Fruit fly (Drosophila melanogaster) whole organism, embryonic: ENCODE measurements around the gene CG12589.

Source experiments
- Ada2b ChIP-seq: fragments of 200-800 bp; sonication (Bioruptor generic); IDR thresholded peaks from 2 replicates; pipeline ENCODE4 v1.3.6; 2022; ENCODE audit warnings: missing biosample characterization, missing genetic modification characterization
- CG10267 ChIP-seq: fragments of 200-800 bp; sonication (Bioruptor generic); optimal IDR thresholded peaks from 2 replicates; lab custom pipeline; 2018; ENCODE audit warnings: missing biosample characterization, mild to moderate bottlenecking, missing genetic modification characterization, moderate library complexity
- CG11456 ChIP-seq: fragments of 200-800 bp; sonication (Bioruptor generic); IDR thresholded peaks from 3 replicates; pipeline ENCODE4 v1.3.6; 2022; ENCODE audit warnings: missing biosample characterization, missing genetic modification characterization
- CG12071 ChIP-seq: fragments of 200-800 bp; sonication (Bioruptor generic); optimal IDR thresholded peaks from 3 replicates; lab custom pipeline; 2018; ENCODE audit warnings: missing biosample characterization, mild to moderate bottlenecking, missing genetic modification characterization
- CG14710 ChIP-seq: fragments of 200-800 bp; sonication (Bioruptor generic); optimal IDR thresholded peaks from 3 replicates; lab custom pipeline; 2019; ENCODE audit warnings: missing biosample characterization, mild to moderate bottlenecking, missing genetic modification characterization, moderate library complexity
- CG1832 ChIP-seq: fragments of 200-800 bp; sonication (Bioruptor generic); optimal IDR thresholded peaks from 2 replicates; lab custom pipeline; 2017; ENCODE audit warnings: missing biosample characterization, mild to moderate bottlenecking, missing genetic modification characterization, inconsistent platforms
- CG2889 ChIP-seq: fragments of 200-800 bp; sonication (Bioruptor generic); IDR thresholded peaks from 3 replicates; pipeline ENCODE4 v1.3.6; 2022; ENCODE audit warnings: missing biosample characterization, missing genetic modification characterization
- CG34422 ChIP-seq: fragments of 200-800 bp; sonication (Bioruptor generic); IDR thresholded peaks from 3 replicates; pipeline ENCODE4 v1.3.6; 2022; ENCODE audit warnings: missing biosample characterization, missing genetic modification characterization
- CG6254 ChIP-seq: fragments of 200-800 bp; sonication (Bioruptor generic); optimal IDR thresholded peaks from 3 replicates; lab custom pipeline; 2017; ENCODE audit warnings: mild to moderate bottlenecking, missing biosample characterization, missing genetic modification reagents, missing genetic modification characterization
- CG7987 ChIP-seq: fragments of 200-800 bp; sonication (Bioruptor generic); optimal IDR thresholded peaks from 2 replicates; lab custom pipeline; 2018; ENCODE audit warnings: missing biosample characterization, mild to moderate bottlenecking, missing genetic modification characterization, moderate library complexity
- Doc3 ChIP-seq: fragments of 200-800 bp; sonication (Bioruptor generic); IDR thresholded peaks from 3 replicates; pipeline ENCODE4 v1.3.6; 2022; ENCODE audit warnings: missing biosample characterization, missing genetic modification characterization; ENCODE audit not compliant: partially characterized antibody
- Ets65A ChIP-seq: fragments of 200-800 bp; sonication (Bioruptor generic); peaks from one replicate; lab custom pipeline; 2016; ENCODE audit warnings: missing biosample characterization, missing genetic modification characterization
- HLH4C ChIP-seq: fragments of 200-800 bp; sonication (Bioruptor generic); IDR thresholded peaks from 3 replicates; pipeline ENCODE4 v1.3.6; 2022; ENCODE audit warnings: missing biosample characterization, missing genetic modification characterization; ENCODE audit not compliant: partially characterized antibody
- Hr51 ChIP-seq, 2 experiments: fragments of 200-800 bp; sonication (Bioruptor generic); optimal IDR thresholded peaks; 2 replicates in 1 of 2; 3 replicates in 1 of 2; lab custom pipeline; 2016 to 2018; ENCODE audit warnings: missing biosample characterization in 2 of 2, missing genetic modification characterization in 2 of 2, mild to moderate bottlenecking in 1 of 2, moderate library complexity in 1 of 2
- Hr78 ChIP-seq, 2 experiments: fragments of 200-800 bp in 1 of 2; fragments of >200 bp in 1 of 2; sonication (Bioruptor generic) in 1 of 2; optimal IDR thresholded peaks; 2 replicates each; lab custom pipeline; 2017 to 2019; ENCODE audit warnings: missing biosample characterization in 2 of 2, missing genetic modification characterization in 2 of 2, mild to moderate bottlenecking in 1 of 2, moderate library complexity in 1 of 2
- MBD-R2 ChIP-seq: fragments of 200-800 bp; sonication (Bioruptor generic); IDR thresholded peaks from 2 replicates; pipeline ENCODE4 v1.3.6; 2022; ENCODE audit warnings: missing biosample characterization, missing genetic modification characterization
- bigmax ChIP-seq: fragments of 200-800 bp; sonication (Bioruptor generic); optimal IDR thresholded peaks from 2 replicates; lab custom pipeline; 2018; ENCODE audit warnings: missing biosample characterization, mild to moderate bottlenecking, missing genetic modification characterization
- cato ChIP-seq: fragments of 200-800 bp; sonication (Bioruptor generic); optimal IDR thresholded peaks from 2 replicates; lab custom pipeline; 2016; ENCODE audit warnings: missing biosample characterization, missing genetic modification characterization, borderline replicate concordance
- da ChIP-seq: fragments of 200-800 bp; sonication (Bioruptor generic); optimal IDR thresholded peaks from 2 replicates; lab custom pipeline; 2016; ENCODE audit warnings: missing biosample characterization, missing genetic modification characterization
- dm ChIP-seq: fragments of 200-800 bp; sonication (Bioruptor generic); optimal IDR thresholded peaks from 3 replicates; lab custom pipeline; 2016; ENCODE audit warnings: missing biosample characterization, missing genetic modification characterization
- fru ChIP-seq: fragments of >200 bp; optimal IDR thresholded peaks from 2 replicates; lab custom pipeline; 2017
- jigr1 ChIP-seq: fragments of 200-800 bp; sonication (Bioruptor generic); IDR thresholded peaks from 3 replicates; pipeline ENCODE4 v1.3.6; 2022; ENCODE audit warnings: missing biosample characterization, missing genetic modification characterization
- kni ChIP-seq: fragments of 200-800 bp; sonication (Bioruptor generic); optimal IDR thresholded peaks from 3 replicates; lab custom pipeline; 2017; ENCODE audit warnings: mild to moderate bottlenecking, missing biosample characterization, missing genetic modification reagents, missing genetic modification characterization
- nmo ChIP-seq: fragments of 200-800 bp; sonication (Bioruptor generic); optimal IDR thresholded peaks from 2 replicates; lab custom pipeline; 2018; ENCODE audit warnings: missing biosample characterization, mild to moderate bottlenecking, missing genetic modification characterization, moderate library complexity
- salm ChIP-seq: fragments of 200-800 bp; sonication (Bioruptor generic); optimal IDR thresholded peaks from 2 replicates; lab custom pipeline; 2018; ENCODE audit warnings: missing biosample characterization, mild to moderate bottlenecking, missing genetic modification characterization
- sens ChIP-seq: fragments of 200-800 bp; sonication (Bioruptor generic); peaks from one replicate; lab custom pipeline; 2016; ENCODE audit warnings: missing biosample characterization, missing genetic modification characterization
- slp2 ChIP-seq: fragments of 200-800 bp; sonication (Bioruptor generic); optimal IDR thresholded peaks from 2 replicates; lab custom pipeline; 2016; ENCODE audit warnings: missing biosample characterization, missing genetic modification characterization

The CG12589 gene

DNA sequence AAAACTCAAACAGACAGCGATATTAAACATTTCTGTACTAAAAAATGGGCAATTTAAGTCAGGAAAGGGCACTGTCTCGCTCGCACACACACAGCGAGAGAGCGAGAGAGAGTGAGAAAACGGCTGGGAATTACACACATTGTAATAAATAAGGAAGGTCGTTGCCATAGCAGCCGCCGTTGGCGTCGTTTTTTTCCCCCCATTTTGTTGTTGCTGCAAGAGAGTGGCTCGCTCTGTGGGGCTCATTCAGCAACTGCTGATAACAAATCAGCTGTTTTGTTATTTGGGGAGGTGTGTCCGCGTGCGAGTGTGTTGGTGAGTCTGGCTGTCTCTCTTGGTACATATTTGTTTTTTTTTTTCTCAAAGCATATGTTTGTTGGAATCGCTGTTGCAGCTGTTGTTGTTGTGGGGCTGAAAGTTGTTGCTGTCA is 50.9 kb downstream of the CG12589 start (continued):
- no peak for TF ChIP-seq CG11456
- TF ChIP-seq bigmax (GFP tag; lab: Kevin White, UChicago), result no peak
- TF ChIP-seq Doc3 (GFP tag; lab: Robert Waterston, UW), result no peak
- no peak for TF ChIP-seq CG34422
- peak; percentile 76 for TF ChIP-seq kni (GFP tag; lab: Kevin White, UChicago)
- peak; percentile 71 for TF ChIP-seq CG7987 (GFP tag; lab: Kevin White, UChicago)
- TF ChIP-seq cato, result peak; percentile 4
- TF ChIP-seq Ets65A, result peak; percentile 28
- TF ChIP-seq nmo (GFP tag; lab: Kevin White, UChicago), result no peak
- no peak for TF ChIP-seq slp2 (GFP tag; lab: Kevin White, UChicago)
- peak; percentile 71 for TF ChIP-seq CG12071 (GFP tag; lab: Kevin White, UChicago)
- TF ChIP-seq dm (GFP tag; lab: Kevin White, UChicago), result no peak
- TF ChIP-seq MBD-R2 (GFP tag; lab: Robert Waterston, UW), result no peak
- peak in 1 of 2 experiments; percentile 4 for TF ChIP-seq Hr78 (GFP tag; optimal IDR thresholded peaks at IDR 0.05; lab: Kevin White, UChicago)
- no peak for TF ChIP-seq CG2889
- no peak for TF ChIP-seq Hr51 (GFP tag; optimal IDR thresholded peaks at IDR 0.05; lab: Kevin White, UChicago)
- TF ChIP-seq CG14710 (tag; lab: Kevin White, UChicago), result peak; percentile 35
- no peak for TF ChIP-seq CG10267 (tag; lab: Kevin White, UChicago)
- peak; percentile 94 for TF ChIP-seq sens (GFP tag; lab: Kevin White, UChicago)
- TF ChIP-seq CG6254 (GFP tag; lab: Kevin White, UChicago), result peak; percentile 63
- TF ChIP-seq jigr1 (GFP tag; lab: Robert Waterston, UW), result no peak
- peak; percentile 9 for TF ChIP-seq salm (tag; lab: Kevin White, UChicago)
- peak; percentile 42 for TF ChIP-seq da
- TF ChIP-seq CG1832 (GFP tag; lab: Kevin White, UChicago), result peak; percentile 79
- no peak for TF ChIP-seq HLH4C
- TF ChIP-seq fru (lab: Kevin White, UChicago), result no peak
- TF ChIP-seq Ada2b (GFP tag; lab: Robert Waterston, UW), result no peak
- TF ChIP-seq, all 482 proteins: peak for 146
